Fruit fly (Drosophila melanogaster): ENCODE data around the gene CtsF.

- TF ChIP-seq psq (GFP tag; optimal IDR thresholded peaks at IDR 0.05): no peak
- TF ChIP-seq OdsH (GFP tag; optimal IDR thresholded peaks at IDR 0.05): peak; percentile 5
- TF ChIP-seq Sp1 (GFP tag; optimal IDR thresholded peaks at IDR 0.05): no peak
- TF ChIP-seq tai (GFP tag; optimal IDR thresholded peaks at IDR 0.05): no peak
- TF ChIP-seq ey (GFP tag; optimal IDR thresholded peaks at IDR 0.05): no peak
- TF ChIP-seq usp (GFP tag; optimal IDR thresholded peaks at IDR 0.05): no peak
- no peak for TF ChIP-seq Dfd (GFP tag; optimal IDR thresholded peaks at IDR 0.05)
- no peak for TF ChIP-seq jim (GFP tag; optimal IDR thresholded peaks at IDR 0.05)
- no peak for TF ChIP-seq Hnf4 (GFP tag; optimal IDR thresholded peaks at IDR 0.05)
- no peak for TF ChIP-seq dl (GFP tag; optimal IDR thresholded peaks at IDR 0.05; ENCODE audit: insufficient read depth in 1 of 2, partially characterized antibody in 2 of 2)
- no peak for TF ChIP-seq h (GFP tag; optimal IDR thresholded peaks at IDR 0.05)
- no peak for TF ChIP-seq brk (GFP tag; optimal IDR thresholded peaks at IDR 0.05)
Measured at dm6 chr3R:5300620-5301019, 49.1 kb upstream of the CtsF start.

Measured in whole organism, wandering third instar larva.